Fruit fly (Drosophila melanogaster) whole organism, prepupa: ENCODE data around the gene CG17734.

Source experiments
- Blimp-1 ChIP-seq: fragments of 200-800 bp; sonication (Bioruptor generic); optimal IDR thresholded peaks from 3 replicates; lab custom pipeline; 2017; ENCODE audit warnings: missing biosample characterization, missing genetic modification characterization, mild to moderate bottlenecking, moderate library complexity, missing genetic modification reagents
- CG10631 ChIP-seq: fragments of 200-800 bp; sonication (Bioruptor generic); optimal IDR thresholded peaks from 2 replicates; lab custom pipeline; 2016; ENCODE audit warnings: missing biosample characterization, missing genetic modification characterization
- CG11294 ChIP-seq: fragments of 200-800 bp; sonication (Bioruptor generic); IDR thresholded peaks from 2 replicates; pipeline ENCODE4 v1.3.6; 2022; ENCODE audit warnings: missing biosample characterization, missing genetic modification characterization
- CG11762 ChIP-seq: fragments of 200-800 bp; sonication (Bioruptor generic); optimal IDR thresholded peaks from 3 replicates; lab custom pipeline; 2016; ENCODE audit warnings: missing biosample characterization, missing genetic modification characterization; ENCODE audit not compliant: insufficient read depth
- CG11902 ChIP-seq: fragments of 200-800 bp; sonication (Bioruptor generic); optimal IDR thresholded peaks from 3 replicates; lab custom pipeline; 2016; ENCODE audit warnings: missing biosample characterization, missing genetic modification characterization
- CG1621 ChIP-seq: fragments of 200-800 bp; sonication (Bioruptor generic); optimal IDR thresholded peaks from 3 replicates; lab custom pipeline; 2018; ENCODE audit warnings: missing biosample characterization, mild to moderate bottlenecking, missing genetic modification characterization
- CG16779 ChIP-seq: fragments of 200-800 bp; sonication (Bioruptor generic); optimal IDR thresholded peaks from 3 replicates; lab custom pipeline; 2017; ENCODE audit warnings: missing biosample characterization, mild to moderate bottlenecking, missing genetic modification characterization
- CG3032 ChIP-seq: fragments of 200-800 bp; optimal IDR thresholded peaks from 2 replicates; lab custom pipeline; 2019; ENCODE audit warnings: missing biosample characterization, mild to moderate bottlenecking, missing genetic modification characterization, moderate library complexity
- CG32006 ChIP-seq: fragments of 200-800 bp; sonication (Bioruptor generic); optimal IDR thresholded peaks from 3 replicates; lab custom pipeline; 2017; ENCODE audit warnings: missing biosample characterization, mild to moderate bottlenecking, missing genetic modification characterization
- CG34406 ChIP-seq: fragments of 200-800 bp; sonication (Bioruptor generic); optimal IDR thresholded peaks from 3 replicates; lab custom pipeline; 2016; ENCODE audit warnings: missing biosample characterization, missing genetic modification characterization
- CG4318 ChIP-seq: fragments of 200-800 bp; sonication (Bioruptor generic); optimal IDR thresholded peaks from 3 replicates; lab custom pipeline; 2017; ENCODE audit warnings: missing biosample characterization, mild to moderate bottlenecking, missing genetic modification characterization
- CG6163 ChIP-seq: fragments of 200-800 bp; sonication (Bioruptor generic); IDR thresholded peaks from 3 replicates; pipeline ENCODE4 v1.3.6; 2022; ENCODE audit warnings: missing biosample characterization, missing genetic modification characterization
- CG6854 ChIP-seq: fragments of 200-800 bp; sonication (Bioruptor generic); optimal IDR thresholded peaks from 2 replicates; lab custom pipeline; 2017; ENCODE audit warnings: missing biosample characterization, mild to moderate bottlenecking, missing genetic modification characterization
- CG8119 ChIP-seq: fragments of 200-800 bp; sonication (Bioruptor generic); IDR thresholded peaks from 3 replicates; pipeline ENCODE4 v1.3.6; 2022; ENCODE audit warnings: missing biosample characterization, missing genetic modification characterization
- CG8319 ChIP-seq: fragments of 200-800 bp; sonication (Bioruptor generic); optimal IDR thresholded peaks from 3 replicates; lab custom pipeline; 2016; ENCODE audit warnings: missing biosample characterization, missing genetic modification characterization
- CG8632 ChIP-seq: fragments of 200-800 bp; sonication (Bioruptor generic); optimal IDR thresholded peaks from 3 replicates; lab custom pipeline; 2016; ENCODE audit warnings: missing biosample characterization, missing genetic modification characterization
- CG9139 ChIP-seq: fragments of 200-800 bp; sonication (Bioruptor generic); optimal IDR thresholded peaks from 3 replicates; lab custom pipeline; 2017; ENCODE audit warnings: missing biosample characterization, mild to moderate bottlenecking, missing genetic modification characterization
- Eip75B ChIP-seq: fragments of 200-800 bp; sonication (Bioruptor generic); optimal IDR thresholded peaks from 3 replicates; lab custom pipeline; 2016; ENCODE audit warnings: missing biosample characterization, missing genetic modification characterization
- Eip78C ChIP-seq: fragments of 200-800 bp; sonication (Bioruptor generic); peaks from one replicate; lab custom pipeline; 2016; ENCODE audit warnings: missing biosample characterization, missing genetic modification characterization
- Eip93F ChIP-seq: fragments of 200-800 bp; sonication (Bioruptor generic); optimal IDR thresholded peaks from 2 replicates; lab custom pipeline; 2016; ENCODE audit warnings: missing biosample characterization, mild to moderate bottlenecking, missing genetic modification characterization
- Ets21C ChIP-seq: fragments of 200-800 bp; sonication (Bioruptor generic); optimal IDR thresholded peaks from 3 replicates; lab custom pipeline; 2016; ENCODE audit warnings: missing biosample characterization, missing genetic modification characterization
- Ets96B ChIP-seq: fragments of 200-800 bp; optimal IDR thresholded peaks from 2 replicates; lab custom pipeline; 2019; ENCODE audit warnings: missing biosample characterization, mild to moderate bottlenecking, missing genetic modification characterization, moderate library complexity
- Gug ChIP-seq: fragments of 200-800 bp; sonication (Bioruptor generic); IDR thresholded peaks from 2 replicates; pipeline ENCODE4 v1.3.6; 2022; ENCODE audit warnings: missing biosample characterization, missing genetic modification characterization
- Hr38 ChIP-seq: sonication (Bioruptor generic); optimal IDR thresholded peaks from 2 replicates; lab custom pipeline; 2016; ENCODE audit warnings: missing biosample characterization, missing genetic modification characterization
- Hr4 ChIP-seq: fragments of 200-800 bp; sonication (Bioruptor generic); optimal IDR thresholded peaks from 3 replicates; lab custom pipeline; 2016; ENCODE audit warnings: missing biosample characterization, missing genetic modification characterization
- Lpt ChIP-seq: fragments of 200-800 bp; sonication (Bioruptor generic); optimal IDR thresholded peaks from 3 replicates; lab custom pipeline; 2016; ENCODE audit warnings: missing biosample characterization, missing genetic modification characterization
- Met ChIP-seq: fragments of 200-800 bp; sonication (Bioruptor generic); optimal IDR thresholded peaks from 3 replicates; lab custom pipeline; 2016; ENCODE audit warnings: missing biosample characterization, missing genetic modification characterization
- OdsH ChIP-seq: fragments of 200-800 bp; sonication (Bioruptor generic); optimal IDR thresholded peaks from 3 replicates; lab custom pipeline; 2016; ENCODE audit warnings: missing biosample characterization, missing genetic modification characterization
- Sox102F ChIP-seq: fragments of 200-800 bp; sonication (Bioruptor generic); optimal IDR thresholded peaks from 2 replicates; lab custom pipeline; 2016; ENCODE audit warnings: missing biosample characterization, mild to moderate bottlenecking, missing genetic modification characterization
- Sox15 ChIP-seq: fragments of 200-800 bp; sonication (Bioruptor generic); optimal IDR thresholded peaks from 3 replicates; lab custom pipeline; 2016; ENCODE audit warnings: missing biosample characterization, missing genetic modification characterization
- achi ChIP-seq: fragments of 200-800 bp; sonication (Bioruptor generic); optimal IDR thresholded peaks from 3 replicates; lab custom pipeline; 2016; ENCODE audit warnings: missing biosample characterization, missing genetic modification characterization
- acj6 ChIP-seq: fragments of 200-800 bp; sonication (Bioruptor generic); optimal IDR thresholded peaks from 3 replicates; lab custom pipeline; 2016; ENCODE audit warnings: missing biosample characterization, missing genetic modification characterization
- dac ChIP-seq: fragments of 200-800 bp; sonication (Bioruptor generic); optimal IDR thresholded peaks from 2 replicates; lab custom pipeline; 2017; ENCODE audit warnings: missing biosample characterization, mild to moderate bottlenecking, missing genetic modification characterization
- dsx ChIP-seq: fragments of 200-800 bp; optimal IDR thresholded peaks from 3 replicates; lab custom pipeline; 2019; ENCODE audit warnings: missing biosample characterization, mild to moderate bottlenecking, missing genetic modification characterization, moderate library complexity; ENCODE audit not compliant: poor library complexity, severe bottlenecking
- fkh ChIP-seq: fragments of 200-800 bp; sonication (Bioruptor generic); optimal IDR thresholded peaks from 3 replicates; lab custom pipeline; 2017; ENCODE audit warnings: missing biosample characterization, mild to moderate bottlenecking, missing genetic modification characterization, moderate library complexity
- lz ChIP-seq: fragments of 200-800 bp; sonication (Bioruptor generic); optimal IDR thresholded peaks from 3 replicates; lab custom pipeline; 2016; ENCODE audit warnings: missing biosample characterization, missing genetic modification characterization
- net ChIP-seq: fragments of 200-800 bp; sonication (Bioruptor generic); optimal IDR thresholded peaks from 3 replicates; lab custom pipeline; 2016; ENCODE audit warnings: missing biosample characterization, missing genetic modification characterization
- pdm3 ChIP-seq: fragments of 200-800 bp; sonication (Bioruptor generic); optimal IDR thresholded peaks from 3 replicates; lab custom pipeline; 2016; ENCODE audit warnings: missing biosample characterization, missing genetic modification characterization
- salr ChIP-seq, 2 experiments: fragments of 200-800 bp; sonication (Bioruptor generic); optimal IDR thresholded peaks; 3 replicates each; lab custom pipeline; 2016 to 2018; ENCODE audit warnings: missing biosample characterization in 2 of 2, missing genetic modification characterization in 2 of 2, mild to moderate bottlenecking in 1 of 2
- spab ChIP-seq: fragments of 200-800 bp; sonication (Bioruptor generic); optimal IDR thresholded peaks from 2 replicates; lab custom pipeline; 2017; ENCODE audit warnings: missing biosample characterization, mild to moderate bottlenecking, missing genetic modification characterization, missing genetic modification reagents
- svp ChIP-seq: fragments of 200-800 bp; sonication (Bioruptor generic); peaks from one replicate; lab custom pipeline; 2016; ENCODE audit warnings: missing biosample characterization, missing genetic modification characterization
- vri ChIP-seq: fragments of 200-800 bp; sonication (Bioruptor generic); optimal IDR thresholded peaks from 3 replicates; lab custom pipeline; 2016; ENCODE audit warnings: missing biosample characterization, mild to moderate bottlenecking, missing genetic modification characterization

Gene CG17734

DNA sequence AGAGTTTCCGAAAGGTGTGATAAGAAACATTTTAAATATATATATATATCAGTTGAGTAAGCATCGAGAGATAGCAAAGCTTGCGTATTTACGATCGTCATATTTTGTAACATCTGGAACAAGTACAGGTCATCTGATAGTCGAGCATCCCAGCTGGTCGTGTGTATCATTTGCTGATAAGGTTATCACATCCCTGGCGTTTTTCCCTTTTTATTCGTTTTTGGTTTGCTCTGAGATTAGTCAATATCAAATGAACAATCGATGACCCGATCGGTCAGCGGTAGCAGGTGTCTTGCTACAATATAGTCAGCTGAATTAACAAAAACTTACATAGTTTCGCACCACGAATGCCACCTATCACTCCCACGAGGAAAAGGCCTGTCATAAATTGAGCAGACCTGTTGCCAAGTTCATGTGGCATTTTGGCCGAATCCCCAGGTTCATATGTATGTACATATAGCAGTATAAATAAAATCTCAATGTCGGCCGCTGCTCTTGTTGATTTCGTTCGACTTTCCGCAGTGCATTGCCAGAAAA is 42.8 kb downstream of the CG17734 start (continued):
- TF ChIP-seq CG3032 (tag; lab: Kevin White, UChicago): peak; percentile 37
- peak; percentile 89 for TF ChIP-seq svp (GFP tag; lab: Kevin White, UChicago)
- no peak for TF ChIP-seq CG4318
- peak; percentile 67; the same call in 2 of the 3 replicates for TF ChIP-seq CG8119
- 0 out of 2 replicates have a peak, but pooled peaks have one; percentile 34 for TF ChIP-seq Gug (GFP tag; lab: Robert Waterston, UW)
- TF ChIP-seq CG10631 (GFP tag; lab: Kevin White, UChicago): peak; percentile 62
- no peak for TF ChIP-seq Blimp-1 (GFP tag; lab: Kevin White, UChicago)
- peak; percentile 70 for TF ChIP-seq pdm3 (GFP tag; lab: Kevin White, UChicago)
- no peak for TF ChIP-seq CG9139
- peak; percentile 68 for TF ChIP-seq lz (GFP tag; lab: Kevin White, UChicago)
- peak; percentile 74 for TF ChIP-seq OdsH (GFP tag; lab: Kevin White, UChicago)
- TF ChIP-seq Hr38: no peak

DNA sequence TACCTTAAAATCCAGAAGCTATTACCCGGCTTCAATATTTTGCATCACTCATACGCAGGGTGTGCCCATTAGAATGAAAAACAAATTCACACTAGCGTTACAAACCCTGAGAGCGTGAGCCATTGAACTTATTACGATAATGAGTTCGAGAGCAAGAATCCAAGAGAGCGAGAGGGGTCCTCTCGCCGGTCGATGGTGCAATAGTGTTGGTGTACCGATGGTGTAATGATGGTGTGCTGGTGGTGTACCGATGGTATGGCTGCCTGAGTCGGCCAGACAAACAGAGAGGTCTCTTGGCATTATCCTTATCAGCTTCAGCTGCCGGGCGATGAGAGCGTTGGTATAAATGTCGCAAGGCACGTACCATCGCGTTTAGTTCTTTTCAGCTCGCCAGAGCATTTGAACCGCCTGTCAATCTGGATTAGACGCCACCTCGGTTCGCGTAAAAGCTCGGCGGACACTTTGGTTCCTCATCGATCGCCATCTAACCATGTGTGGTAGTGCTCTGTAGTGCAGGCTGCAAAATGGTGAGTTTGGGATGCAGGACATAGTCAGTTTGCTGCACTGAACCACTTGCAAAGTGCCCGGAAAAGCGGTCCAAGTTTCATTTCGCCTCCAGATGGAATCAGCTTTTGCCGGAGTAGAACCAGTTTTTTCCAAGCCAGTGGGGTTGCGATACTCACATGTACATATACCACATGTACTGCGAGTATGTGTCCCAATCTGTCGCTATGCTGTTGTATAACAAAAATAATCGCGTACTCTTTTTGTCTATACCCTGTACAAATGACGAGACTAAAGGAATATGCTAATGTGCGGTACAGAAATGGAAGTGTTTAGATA is 43.5 kb downstream of the CG17734 start:
- TF ChIP-seq dac (peak; percentile 38), svp (GFP tag; lab: Kevin White, UChicago) (peak; percentile 92), vri (GFP tag; lab: Kevin White, UChicago) (peak; percentile 96), CG1621 (tag; lab: Kevin White, UChicago) (peak; percentile 56), OdsH (GFP tag; lab: Kevin White, UChicago) (no peak), CG3032 (tag; lab: Kevin White, UChicago) (no peak), Lpt (peak; percentile 18), CG11294 (peak; percentile 28; the same call in 1 of the 2 replicates)
- TF ChIP-seq, all 60 proteins: peak for 6

DNA sequence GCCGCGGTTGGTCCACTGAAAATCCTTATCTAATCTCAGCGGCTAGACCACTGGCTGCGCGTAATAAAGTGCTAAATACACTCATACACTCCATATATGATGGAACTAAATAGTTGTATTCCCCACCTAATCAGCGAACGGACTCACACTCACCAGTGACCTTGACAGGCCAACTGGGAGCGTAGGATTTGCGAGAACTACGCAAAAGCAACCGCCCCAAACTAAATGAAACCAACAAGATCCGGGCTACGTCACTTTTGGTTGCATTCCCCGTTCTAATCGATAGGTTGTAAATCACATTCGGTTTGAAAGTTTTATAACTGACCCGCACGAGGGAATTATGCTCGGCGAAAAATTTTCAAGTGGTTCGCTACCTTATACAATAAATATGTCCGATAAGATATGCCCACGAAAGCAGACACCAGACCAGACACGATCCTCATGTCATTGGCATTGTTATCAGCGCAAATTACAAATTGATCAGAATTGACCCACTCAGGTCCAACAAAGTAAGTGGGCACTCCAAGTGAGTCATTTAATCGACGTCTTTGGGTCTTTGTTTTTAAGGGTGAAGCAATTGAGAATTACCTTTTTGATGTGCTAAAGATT is 44.5 kb downstream of the CG17734 start:
- TF ChIP-seq dsx: peak; percentile 28
- TF ChIP-seq CG1621 (tag; lab: Kevin White, UChicago): no peak
- TF ChIP-seq CG11902 (GFP tag; lab: Kevin White, UChicago): no peak

DNA sequence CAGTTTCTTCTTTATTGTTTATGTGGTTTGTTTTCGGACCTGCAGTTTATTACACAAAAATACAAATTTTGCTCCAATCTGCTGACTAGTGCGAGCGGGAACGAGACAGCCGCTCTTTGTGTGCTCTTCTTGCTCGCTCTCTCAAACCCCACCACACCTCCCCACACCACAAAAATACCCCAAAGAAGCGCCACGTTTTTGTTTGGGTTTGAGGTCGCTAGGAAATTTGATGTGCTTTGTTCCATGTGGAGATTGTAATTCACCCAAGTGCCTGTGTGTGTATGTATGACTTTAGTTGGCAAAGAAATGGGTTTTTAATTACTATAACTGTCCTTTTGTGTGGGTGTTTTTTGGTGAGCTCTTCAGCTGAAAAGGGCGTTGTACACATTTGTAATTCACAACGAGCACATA is 45.7 kb downstream of the CG17734 start:
- TF ChIP-seq CG11762 (GFP tag; lab: Kevin White, UChicago) (no peak), CG8319 (GFP tag; lab: Kevin White, UChicago) (no peak), Met (no peak), net (GFP tag; lab: Kevin White, UChicago) (peak; percentile 7), Ets21C (GFP tag; lab: Kevin White, UChicago) (no peak), Ets96B (tag; lab: Kevin White, UChicago) (no peak), acj6 (GFP tag; lab: Kevin White, UChicago) (no peak), spab (no peak), CG1621 (tag; lab: Kevin White, UChicago) (no peak), svp (GFP tag; lab: Kevin White, UChicago) (peak; percentile 67), achi (no peak), CG6163 (GFP tag; lab: Robert Waterston, UW) (0 out of 3 replicates have a peak, but pooled peaks have one; percentile 25), CG11902 (GFP tag; lab: Kevin White, UChicago) (no peak), Eip78C (GFP tag; lab: Kevin White, UChicago) (peak; percentile 69), CG34406 (GFP tag; lab: Kevin White, UChicago) (no peak), OdsH (GFP tag; lab: Kevin White, UChicago) (no peak), dac (no peak), salr (GFP tag; optimal IDR thresholded peaks at IDR 0.05; lab: Kevin White, UChicago) (no peak), CG8632 (GFP tag; lab: Kevin White, UChicago) (peak; percentile 6), Lpt (peak; percentile 56), CG16779 (no peak), Eip93F (GFP tag; lab: Kevin White, UChicago) (no peak), CG6854 (GFP tag; lab: Kevin White, UChicago) (peak; percentile 4), pdm3 (GFP tag; lab: Kevin White, UChicago) (no peak), fkh (GFP tag; lab: Kevin White, UChicago) (peak; percentile 82), Hr4 (GFP tag; lab: Kevin White, UChicago) (no peak), Sox15 (no peak), dsx (peak; percentile 21), CG32006 (GFP tag; lab: Kevin White, UChicago) (no peak), Sox102F (GFP tag; lab: Kevin White, UChicago) (no peak), lz (GFP tag; lab: Kevin White, UChicago) (no peak), Eip75B (GFP tag; lab: Kevin White, UChicago) (no peak)
